Worm (Caenorhabditis elegans) whole organism, late embryonic: ENCODE data around the gene sri-28.

Source experiments
- ahr-1 ChIP-seq: sonication (generic microtip); optimal IDR thresholded peaks from 2 replicates; lab custom pipeline; 2016; ENCODE audit warnings: missing genetic modification characterization, missing compliant biosample characterization
- ama-1 ChIP-seq: fragments of 150-350 bp; optimal IDR thresholded peaks from 2 replicates; lab custom pipeline; 2014
- ceh-9 ChIP-seq: sonication (generic microtip); optimal IDR thresholded peaks from 2 replicates; lab custom pipeline; 2016; ENCODE audit warnings: mild to moderate bottlenecking, missing genetic modification characterization, inconsistent platforms, missing compliant biosample characterization
- elt-4 ChIP-seq: sonication (generic microtip); optimal IDR thresholded peaks from 2 replicates; lab custom pipeline; 2016; ENCODE audit warnings: missing genetic modification characterization, missing compliant biosample characterization
- gmeb-2 ChIP-seq: sonication (generic microtip); optimal IDR thresholded peaks from 2 replicates; lab custom pipeline; 2016; ENCODE audit warnings: missing genetic modification characterization, inconsistent platforms, missing compliant biosample characterization
- hlh-30 ChIP-seq: sonication (generic microtip); optimal IDR thresholded peaks from 2 replicates; lab custom pipeline; 2017; ENCODE audit warnings: antibody characterized with exemption, missing genetic modification characterization, missing compliant biosample characterization; ENCODE audit not compliant: insufficient read depth
- nfya-1 ChIP-seq: sonication (generic microtip); optimal IDR thresholded peaks from 2 replicates; lab custom pipeline; 2017; ENCODE audit warnings: missing genetic modification characterization, mild to moderate bottlenecking, missing compliant biosample characterization, antibody characterized with exemption, moderate library complexity
- nhr-11 ChIP-seq: fragments of 150-350 bp; optimal IDR thresholded peaks from 2 replicates; lab custom pipeline; 2014; ENCODE audit warnings: missing biosample characterization, missing genetic modification characterization
- pag-3 ChIP-seq: sonication (generic microtip); optimal IDR thresholded peaks from 2 replicates; lab custom pipeline; 2016; ENCODE audit warnings: missing compliant biosample characterization, missing genetic modification characterization, borderline replicate concordance
- pax-1 ChIP-seq: fragments of 150-350 bp; optimal IDR thresholded peaks from 2 replicates; lab custom pipeline; 2014; ENCODE audit warnings: missing biosample characterization, missing genetic modification characterization
- pha-4 ChIP-seq: fragments of 150-350 bp; optimal IDR thresholded peaks from 2 replicates; lab custom pipeline; 2018; ENCODE audit warnings: missing biosample characterization, missing genetic modification reagents, missing genetic modification characterization
- pqm-1 ChIP-seq: sonication (generic microtip); optimal IDR thresholded peaks from 2 replicates; lab custom pipeline; 2016; ENCODE audit warnings: missing genetic modification characterization, missing compliant biosample characterization

DNA sequence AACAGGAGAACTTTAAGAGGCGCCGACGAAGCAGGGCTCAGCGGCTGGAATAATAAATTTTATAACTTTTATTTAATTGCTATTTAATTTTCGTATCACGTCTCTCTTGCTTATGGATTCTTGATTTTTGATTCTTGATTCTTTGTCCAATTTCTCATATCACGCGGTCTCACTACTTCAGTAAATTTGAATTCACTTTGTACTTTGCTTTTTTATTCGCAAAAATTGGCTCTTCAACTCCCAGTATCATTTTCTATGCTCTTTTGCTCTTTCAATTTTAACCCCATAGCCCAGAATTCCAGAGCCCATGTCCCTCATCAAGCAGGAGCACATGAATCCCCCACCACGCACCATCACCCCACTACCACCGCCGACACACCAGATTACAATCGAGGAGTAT is 46.3 kb upstream of the sri-28 start, which contains the start of gene lido-10:
- no peak for TF ChIP-seq ama-1
- TF ChIP-seq gmeb-2 (tag; lab: Kevin White, UChicago): no peak
- TF ChIP-seq nhr-11: no peak
- no peak for TF ChIP-seq pag-3 (tag; lab: Kevin White, UChicago)
- no peak for TF ChIP-seq elt-4 (tag; lab: Kevin White, UChicago)
- TF ChIP-seq ahr-1 (tag; lab: Kevin White, UChicago): no peak
- no peak for TF ChIP-seq ceh-9 (tag; lab: Kevin White, UChicago)
- TF ChIP-seq pqm-1 (tag; lab: Kevin White, UChicago): no peak
- no peak for TF ChIP-seq hlh-30
- TF ChIP-seq pha-4 (tag; lab: Kevin White, UChicago): no peak
- TF ChIP-seq nfya-1: no peak
- no peak for TF ChIP-seq pax-1 (tag; lab: Kevin White, UChicago)
